Worm (Caenorhabditis elegans): ENCODE results near the gene F07E5.5.
"Not testable (repeated sequence)": the region's sequence is repeated elsewhere in the genome, so short reads cannot be mapped to it uniquely, and the experiment has no call there.

DNA sequence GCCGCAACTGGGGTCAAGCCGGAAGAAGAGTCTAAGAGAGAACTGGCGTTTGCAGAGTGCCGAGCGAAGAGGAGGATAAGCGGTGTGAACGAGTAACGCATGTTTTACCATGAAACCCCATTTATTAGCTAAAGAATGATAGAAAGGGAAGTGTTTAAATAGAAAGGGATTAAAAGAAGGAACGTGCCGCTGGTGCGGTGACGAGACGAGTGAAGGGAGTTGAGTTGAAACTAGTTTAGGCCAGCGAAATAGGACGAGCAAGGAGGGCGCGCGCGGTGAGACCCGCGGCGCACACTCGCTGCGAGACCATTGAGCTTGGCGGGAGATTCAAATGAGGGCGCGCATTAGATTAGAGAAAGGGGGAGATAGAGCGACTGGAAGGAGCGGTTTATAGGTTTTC lies 12.3 kb downstream of the F07E5.5 start, which contains the start of gene math-1:
- TF ChIP-seq pes-1 (GFP tag; IDR thresholded peaks at IDR 0.05); ama-1 (optimal IDR thresholded peaks at IDR 0.05); B0310.2 (tag; optimal IDR thresholded peaks at IDR 0.05); aly-1 (tag; optimal IDR thresholded peaks at IDR 0.05); tra-4 (tag; optimal IDR thresholded peaks at IDR 0.05); ceh-36 (tag; optimal IDR thresholded peaks at IDR 0.05); tbx-11 (GFP tag; IDR thresholded peaks at IDR 0.05); tbx-37 (GFP tag; conservative IDR thresholded peaks at IDR 0.05): not testable (repeated sequence)

Data from whole organism, early embryonic.